Worm (Caenorhabditis elegans) whole organism, mixed stage, embryonic: ENCODE measurements around the gene C15B12.2.

Experiments used
- M03D4.4 ChIP-seq: sonication (generic microtip); optimal IDR thresholded peaks from 2 replicates; lab custom pipeline; 2017; ENCODE audit warnings: mild to moderate bottlenecking, missing genetic modification characterization, missing compliant biosample characterization
- bed-3 ChIP-seq: fragments of 200-800 bp; sonication (Bioruptor generic); optimal IDR thresholded peaks from 3 replicates; lab custom pipeline; 2018; ENCODE audit warnings: mild to moderate bottlenecking, missing genetic modification characterization, moderate library complexity, missing compliant biosample characterization
- blmp-1 ChIP-seq: fragments of 150-350 bp; optimal IDR thresholded peaks from 2 replicates; lab custom pipeline; 2014; ENCODE audit warnings: missing biosample characterization, missing genetic modification characterization
- ceh-39 ChIP-seq: fragments of 150-350 bp; optimal IDR thresholded peaks from 2 replicates; lab custom pipeline; 2014; ENCODE audit warnings: missing biosample characterization, missing genetic modification characterization
- ceh-43 ChIP-seq: fragments of 200-800 bp; sonication (Bioruptor generic); optimal IDR thresholded peaks from 2 replicates; lab custom pipeline; 2018; ENCODE audit warnings: mild to moderate bottlenecking, missing genetic modification characterization, moderate library complexity, missing compliant biosample characterization
- ceh-83 ChIP-seq: fragments of 200-800 bp; sonication (Bioruptor generic); optimal IDR thresholded peaks from 2 replicates; lab custom pipeline; 2018; ENCODE audit warnings: mild to moderate bottlenecking, missing genetic modification characterization, missing compliant biosample characterization
- ces-1 ChIP-seq: fragments of 150-350 bp; optimal IDR thresholded peaks from 2 replicates; lab custom pipeline; 2014; ENCODE audit warnings: missing biosample characterization, missing genetic modification reagents, missing genetic modification characterization
- drap-1 ChIP-seq: fragments of 200-800 bp; sonication (Bioruptor generic); optimal IDR thresholded peaks from 3 replicates; lab custom pipeline; 2018; ENCODE audit warnings: mild to moderate bottlenecking, missing genetic modification characterization, missing compliant biosample characterization
- elt-1 ChIP-seq: sonication (generic microtip); optimal IDR thresholded peaks from 2 replicates; lab custom pipeline; 2017; ENCODE audit warnings: missing genetic modification characterization, mild to moderate bottlenecking, missing compliant biosample characterization, antibody characterized with exemption, moderate library complexity, borderline replicate concordance; ENCODE audit not compliant: insufficient read depth
- elt-3 ChIP-seq: fragments of 150-350 bp; optimal IDR thresholded peaks from 2 replicates; lab custom pipeline; 2014; ENCODE audit warnings: missing biosample characterization, missing genetic modification characterization
- flh-1 ChIP-seq: fragments of 200-800 bp; sonication (Bioruptor generic); optimal IDR thresholded peaks from 2 replicates; lab custom pipeline; 2018; ENCODE audit warnings: mild to moderate bottlenecking, missing genetic modification characterization, moderate library complexity, missing compliant biosample characterization
- ham-2 ChIP-seq: fragments of 200-800 bp; sonication (Bioruptor generic); optimal IDR thresholded peaks from 2 replicates; lab custom pipeline; 2018; ENCODE audit warnings: mild to moderate bottlenecking, missing genetic modification characterization, missing compliant biosample characterization
- hlh-1 ChIP-seq: fragments of 150-350 bp; optimal IDR thresholded peaks from 2 replicates; lab custom pipeline; 2014; ENCODE audit warnings: missing biosample characterization, missing genetic modification reagents, missing genetic modification characterization
- lin-13 ChIP-seq: fragments of 150-350 bp; optimal IDR thresholded peaks from 2 replicates; lab custom pipeline; 2014; ENCODE audit warnings: missing biosample characterization, missing genetic modification characterization
- lin-32 ChIP-seq: fragments of 200-800 bp; sonication (Bioruptor generic); optimal IDR thresholded peaks from 2 replicates; lab custom pipeline; 2018; ENCODE audit warnings: mild to moderate bottlenecking, missing genetic modification characterization, missing compliant biosample characterization
- lsy-2 ChIP-seq: fragments of 150-350 bp; optimal IDR thresholded peaks from 2 replicates; lab custom pipeline; 2014; ENCODE audit warnings: missing biosample characterization, missing genetic modification characterization
- mab-5 ChIP-seq: fragments of 150-350 bp; optimal IDR thresholded peaks from 2 replicates; lab custom pipeline; 2014; ENCODE audit warnings: missing biosample characterization, missing genetic modification characterization
- mep-1 ChIP-seq: fragments of 150-350 bp; optimal IDR thresholded peaks from 2 replicates; lab custom pipeline; 2017; ENCODE audit warnings: missing biosample characterization, missing genetic modification reagents, missing genetic modification characterization, inconsistent platforms
- mls-2 ChIP-seq: sonication (generic microtip); optimal IDR thresholded peaks from 2 replicates; lab custom pipeline; 2016; ENCODE audit warnings: mild to moderate bottlenecking, missing genetic modification characterization, moderate library complexity, missing compliant biosample characterization
- nhr-12 ChIP-seq: fragments of 150-350 bp; optimal IDR thresholded peaks from 2 replicates; lab custom pipeline; 2014; ENCODE audit warnings: missing biosample characterization, missing genetic modification characterization
- nhr-2 ChIP-seq: fragments of 150-350 bp; optimal IDR thresholded peaks from 2 replicates; lab custom pipeline; 2014; ENCODE audit warnings: missing biosample characterization, missing genetic modification characterization
- nhr-237 ChIP-seq: fragments of 150-350 bp; optimal IDR thresholded peaks from 2 replicates; lab custom pipeline; 2014; ENCODE audit warnings: missing biosample characterization, missing genetic modification characterization
- nhr-28 ChIP-seq: fragments of 150-350 bp; optimal IDR thresholded peaks from 2 replicates; lab custom pipeline; 2014; ENCODE audit warnings: missing biosample characterization, missing genetic modification characterization
- nhr-76 ChIP-seq: sonication (generic microtip); optimal IDR thresholded peaks from 2 replicates; lab custom pipeline; 2017; ENCODE audit warnings: missing biosample characterization, missing genetic modification characterization
- pha-4 ChIP-seq: fragments of 150-350 bp; optimal IDR thresholded peaks from 2 replicates; lab custom pipeline; 2018; ENCODE audit warnings: missing biosample characterization, missing genetic modification reagents, missing genetic modification characterization
- sem-2 ChIP-seq: fragments of 200-800 bp; sonication (Bioruptor generic); optimal IDR thresholded peaks from 2 replicates; lab custom pipeline; 2018; ENCODE audit warnings: mild to moderate bottlenecking, missing genetic modification characterization, missing compliant biosample characterization
- snpc-4 ChIP-seq: fragments of 150-350 bp; optimal IDR thresholded peaks from 2 replicates; lab custom pipeline; 2014; ENCODE audit warnings: missing biosample characterization, missing genetic modification characterization
- sptf-1 ChIP-seq: sonication (generic microtip); optimal IDR thresholded peaks from 2 replicates; lab custom pipeline; 2017; ENCODE audit warnings: mild to moderate bottlenecking, missing genetic modification characterization, moderate library complexity, missing compliant biosample characterization
- tbx-8 ChIP-seq: fragments of 200-800 bp; sonication (Bioruptor generic); optimal IDR thresholded peaks from 2 replicates; lab custom pipeline; 2018; ENCODE audit warnings: mild to moderate bottlenecking, missing genetic modification characterization, moderate library complexity, missing compliant biosample characterization
- unc-120 ChIP-seq: sonication (generic microtip); optimal IDR thresholded peaks from 2 replicates; lab custom pipeline; 2017; ENCODE audit warnings: missing genetic modification characterization, missing compliant biosample characterization; ENCODE audit not compliant: poor library complexity, severe bottlenecking
- unc-39 ChIP-seq: fragments of 150-350 bp; optimal IDR thresholded peaks from 2 replicates; lab custom pipeline; 2014; ENCODE audit warnings: missing biosample characterization, missing genetic modification characterization
- unc-62 ChIP-seq: fragments of 150-350 bp; optimal IDR thresholded peaks from 2 replicates; lab custom pipeline; 2014; ENCODE audit warnings: missing biosample characterization, missing genetic modification reagents, missing genetic modification characterization
- zip-8 ChIP-seq: fragments of 150-350 bp; optimal IDR thresholded peaks from 2 replicates; lab custom pipeline; 2014; ENCODE audit warnings: missing biosample characterization, missing genetic modification characterization
- ztf-11 ChIP-seq: fragments of 150-350 bp; optimal IDR thresholded peaks from 2 replicates; lab custom pipeline; 2014; ENCODE audit warnings: missing biosample characterization, missing genetic modification characterization

The C15B12.2 gene

DNA sequence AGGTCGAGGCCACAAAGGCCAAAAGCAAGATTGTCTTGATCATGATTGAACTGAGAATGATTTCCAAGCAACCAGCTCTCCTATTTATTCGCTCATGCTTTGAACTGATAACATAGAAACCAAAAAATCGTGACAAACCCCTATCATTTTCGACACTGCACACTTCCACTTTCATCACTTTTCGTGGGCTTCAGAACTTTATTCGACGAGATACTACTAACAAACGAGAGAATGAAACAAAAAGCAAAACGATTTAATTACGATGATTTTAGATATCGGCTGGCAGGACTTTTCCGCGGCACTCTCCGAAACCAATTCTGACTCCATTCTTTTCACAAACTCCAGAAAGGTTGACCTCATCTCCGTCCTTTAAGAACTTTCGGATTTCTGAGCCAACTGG is 16.6 kb upstream of the C15B12.2 start, which contains the start of gene asp-14:
TSS of gene asp-14 (minus strand) at position 101 of the 400 bp plus-strand sequence.
- TF ChIP-seq ces-1 (GFP tag; lab: Kevin White, UChicago) (no peak), unc-39 (tag; lab: Kevin White, UChicago) (no peak), hlh-1 (no peak), nhr-12 (tag; lab: Kevin White, UChicago) (no peak), nhr-76 (tag; lab: Kevin White, UChicago) (no peak), nhr-2 (no peak), lsy-2 (no peak), ham-2 (no peak), elt-3 (tag; lab: Kevin White, UChicago) (no peak)

DNA sequence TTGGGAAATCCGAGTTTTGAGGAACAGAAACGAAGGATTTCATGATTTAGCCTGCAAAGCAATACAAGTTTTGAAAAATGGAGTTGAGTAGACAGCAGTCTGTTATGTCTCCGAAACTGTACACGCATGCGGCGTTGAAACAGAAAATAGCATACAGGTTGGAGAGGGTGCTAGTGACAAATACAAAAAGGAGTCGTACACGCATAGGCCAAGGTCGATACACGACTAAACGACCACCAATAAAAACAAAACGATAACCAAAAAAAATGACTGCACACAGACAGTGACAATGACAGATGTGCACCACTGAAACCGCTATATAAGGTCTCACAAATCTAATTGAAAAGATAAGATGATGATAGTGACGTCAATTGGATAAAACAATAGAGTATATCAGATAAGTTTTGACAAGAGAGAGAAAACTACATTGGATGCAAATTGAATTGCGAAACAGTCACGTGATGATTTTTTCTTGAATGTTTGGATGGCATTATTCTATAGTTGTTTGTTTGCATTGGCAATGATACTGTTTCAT is 14.3 kb upstream of the C15B12.2 start, which contains the start of gene fah-1:
TSS of gene fah-1 (minus strand) at position 51 of the 535 bp plus-strand sequence.
- no peak for TF ChIP-seq unc-120 (tag; lab: Kevin White, UChicago)
- no peak for TF ChIP-seq lsy-2
- TF ChIP-seq ceh-43 (GFP tag; lab: Kevin White, UChicago), result no peak
- no peak for TF ChIP-seq tbx-8 (GFP tag; lab: Kevin White, UChicago)
- peak; percentile 69 for TF ChIP-seq elt-3 (tag; lab: Kevin White, UChicago)
- peak; percentile 56 for TF ChIP-seq nhr-2
- TF ChIP-seq unc-62, result peak; percentile 30
- no peak for TF ChIP-seq lin-32 (GFP tag; lab: Kevin White, UChicago)
- no peak for TF ChIP-seq nhr-28 (tag; lab: Kevin White, UChicago)

DNA sequence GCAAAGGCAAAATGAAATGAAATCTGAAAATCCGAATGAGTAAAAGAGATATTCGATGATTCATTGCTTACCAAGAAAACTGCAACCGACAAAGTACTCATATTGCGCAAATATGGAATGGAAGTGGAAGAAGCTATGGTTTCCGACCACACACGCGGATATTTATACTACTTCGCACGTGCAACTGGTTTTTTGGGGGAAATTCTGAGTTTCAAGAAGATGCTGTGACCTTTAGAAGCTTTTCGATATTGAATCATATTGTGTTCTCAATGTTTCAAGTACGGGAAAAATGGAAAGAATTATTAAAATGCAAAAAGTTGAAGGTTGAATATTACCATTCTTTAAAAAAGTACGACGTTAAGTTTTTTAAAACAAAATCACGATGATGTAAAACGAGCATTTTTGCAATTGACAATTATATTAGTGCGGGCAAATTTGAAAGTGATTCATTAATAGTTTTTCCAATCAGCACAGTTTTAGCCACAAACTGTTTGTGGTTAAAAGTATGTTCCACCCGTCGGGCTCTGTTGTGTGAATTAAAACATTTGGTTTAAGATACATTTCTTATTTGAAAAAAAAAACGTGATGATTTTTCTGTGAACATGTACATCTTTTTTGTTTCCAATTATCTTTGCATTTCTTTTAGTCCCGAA is 12.2 kb upstream of the C15B12.2 start, which contains the start of the genes grl-6 and K10C2.6:
TSS of gene grl-6 (minus strand) at position 101 of the 653 bp plus-strand sequence.
TSS of gene K10C2.6 (plus strand) at position 603 of the 653 bp plus-strand sequence.
- TF ChIP-seq zip-8 (no peak), ces-1 (GFP tag; lab: Kevin White, UChicago) (no peak), mep-1 (tag; lab: Kevin White, UChicago) (no peak), nhr-12 (tag; lab: Kevin White, UChicago) (no peak), lsy-2 (no peak), elt-1 (tag; lab: Kevin White, UChicago) (no peak), nhr-28 (tag; lab: Kevin White, UChicago) (no peak), nhr-76 (tag; lab: Kevin White, UChicago) (no peak), elt-3 (tag; lab: Kevin White, UChicago) (no peak), pha-4 (tag; lab: Kevin White, UChicago) (no peak), nhr-2 (no peak), nhr-237 (tag; lab: Kevin White, UChicago) (no peak), unc-120 (tag; lab: Kevin White, UChicago) (no peak), unc-39 (tag; lab: Kevin White, UChicago) (no peak), M03D4.4 (tag; lab: Kevin White, UChicago) (no peak)

DNA sequence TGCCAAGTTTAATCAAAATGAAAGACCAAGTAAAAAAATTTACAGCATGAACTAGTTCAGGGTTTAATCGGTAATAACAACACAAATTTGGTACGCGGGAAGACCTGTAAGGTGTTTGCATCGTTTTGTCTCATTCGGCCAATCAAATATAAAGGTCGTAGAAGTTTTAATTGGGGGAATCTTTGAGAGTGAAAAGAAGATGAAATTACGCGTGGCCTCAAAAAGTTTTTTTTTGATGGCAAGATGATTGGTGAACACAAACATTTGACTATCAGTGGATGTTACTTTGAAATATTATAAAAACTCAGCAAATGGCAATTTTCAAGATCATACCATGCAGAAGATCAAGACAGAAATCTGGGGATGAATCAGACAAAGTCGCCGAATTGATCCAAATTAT is 8.1 kb upstream of the C15B12.2 start, which contains the start of gene nas-33:
TSS of gene nas-33 (minus strand) at position 101 of the 400 bp plus-strand sequence.
- TF ChIP-seq nhr-12 (tag; lab: Kevin White, UChicago) (no peak), blmp-1 (no peak), lsy-2 (no peak), nhr-76 (tag; lab: Kevin White, UChicago) (no peak), unc-62 (no peak), sem-2 (no peak), sptf-1 (no peak), ceh-43 (GFP tag; lab: Kevin White, UChicago) (no peak), unc-120 (tag; lab: Kevin White, UChicago) (no peak), elt-1 (tag; lab: Kevin White, UChicago) (no peak), ham-2 (no peak), hlh-1 (no peak), nhr-237 (tag; lab: Kevin White, UChicago) (no peak), mls-2 (no peak), drap-1 (GFP tag; lab: Kevin White, UChicago) (no peak)

DNA sequence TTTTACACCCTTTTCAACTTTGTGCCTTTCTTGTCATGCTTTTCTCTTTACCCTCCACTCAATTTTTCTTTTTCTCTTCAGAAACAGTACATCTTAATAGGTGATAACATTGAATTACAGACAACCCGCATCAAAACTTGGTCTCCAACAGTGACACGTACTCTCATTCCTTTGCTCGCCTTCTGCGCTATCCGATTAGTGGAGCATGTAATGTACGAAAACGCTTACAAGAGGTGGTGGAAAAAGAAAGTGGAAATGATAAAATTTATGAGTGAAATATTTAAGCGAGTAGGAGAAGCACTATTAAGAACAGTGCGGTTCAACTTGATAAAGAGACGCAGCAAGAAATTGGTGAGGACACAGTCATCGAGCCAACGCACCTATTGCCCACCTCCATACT is 6.6 kb upstream of the C15B12.2 start, which contains the start of gene pept-1:
TSS of gene pept-1 (plus strand) at position 306 of the 400 bp plus-strand sequence.
- TF ChIP-seq ham-2 (no peak), lin-13 (tag; lab: Kevin White, UChicago) (no peak), flh-1 (GFP tag; lab: Kevin White, UChicago) (no peak), hlh-1 (no peak), tbx-8 (GFP tag; lab: Kevin White, UChicago) (no peak), snpc-4 (tag; lab: Kevin White, UChicago) (no peak), nhr-28 (tag; lab: Kevin White, UChicago) (no peak), lin-32 (GFP tag; lab: Kevin White, UChicago) (no peak), bed-3 (GFP tag; lab: Kevin White, UChicago) (no peak), mab-5 (tag; lab: Kevin White, UChicago) (no peak), ceh-39 (no peak), ztf-11 (tag; lab: Kevin White, UChicago) (no peak), sptf-1 (no peak), ceh-83 (GFP tag; lab: Kevin White, UChicago) (no peak), ceh-43 (GFP tag; lab: Kevin White, UChicago) (no peak), zip-8 (no peak)
